Worm (Caenorhabditis elegans): Measurements from ENCODE around the gene clec-151.

DNA sequence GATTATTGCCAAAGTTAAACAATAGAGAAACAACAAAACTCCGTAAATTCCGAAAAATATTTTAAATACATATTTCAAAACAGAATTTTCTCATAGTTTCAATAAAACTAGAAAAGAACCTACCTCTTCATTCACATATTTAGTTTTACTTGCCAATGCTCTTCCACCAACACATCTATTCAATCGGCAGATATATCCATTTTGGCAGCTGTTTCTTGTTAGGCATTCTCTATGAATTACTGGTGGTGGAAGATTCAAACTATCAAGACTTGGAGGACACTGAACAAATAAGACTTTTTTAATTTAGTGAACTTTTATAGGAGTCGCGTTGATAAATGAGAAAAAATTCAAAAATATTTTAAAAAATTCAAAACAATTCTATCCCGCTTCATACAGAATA, 19.1 kb downstream of the clec-151 start:
- TF ChIP-seq rnt-1 (tag; optimal IDR thresholded peaks at IDR 0.05) (no peak), fax-1 (tag; optimal IDR thresholded peaks at IDR 0.05) (no peak), ama-1 (optimal IDR thresholded peaks at IDR 0.05) (no peak), sox-4 (tag; optimal IDR thresholded peaks at IDR 0.05) (no peak), odd-2 (tag; optimal IDR thresholded peaks at IDR 0.05) (no peak), tbx-2 (tag; optimal IDR thresholded peaks at IDR 0.05) (no peak), ceh-34 (tag; optimal IDR thresholded peaks at IDR 0.05) (no peak), Y22D7AL.16 (tag; optimal IDR thresholded peaks at IDR 0.05) (no peak), pha-4 (tag; optimal IDR thresholded peaks at IDR 0.05) (no peak), syd-9 (tag; optimal IDR thresholded peaks at IDR 0.05) (no peak)
